Fruit fly (Drosophila melanogaster) whole organism, wandering third instar larva: ENCODE results near the gene shf.

Experiments used
- CG9705 ChIP-seq: fragments of 200-800 bp; sonication (Bioruptor generic); optimal IDR thresholded peaks from 2 replicates; lab custom pipeline; 2018; ENCODE audit warnings: missing biosample characterization, mild to moderate bottlenecking, missing genetic modification characterization
- Mio ChIP-seq: sonication (Bioruptor generic); optimal IDR thresholded peaks from 2 replicates; lab custom pipeline; 2016; ENCODE audit warnings: missing biosample characterization, missing genetic modification characterization
- br ChIP-seq: fragments of 200-800 bp; sonication (Bioruptor generic); optimal IDR thresholded peaks from 2 replicates; lab custom pipeline; 2016; ENCODE audit warnings: missing biosample characterization, missing genetic modification characterization
- ey ChIP-seq: fragments of 200-800 bp; sonication (Bioruptor generic); optimal IDR thresholded peaks from 2 replicates; lab custom pipeline; 2016; ENCODE audit warnings: missing biosample characterization, missing genetic modification characterization
- h ChIP-seq: fragments of 200-800 bp; sonication (Bioruptor generic); optimal IDR thresholded peaks from 3 replicates; lab custom pipeline; 2016; ENCODE audit warnings: missing biosample characterization, mild to moderate bottlenecking, missing genetic modification characterization
- jim ChIP-seq: fragments of 175-275, 200-325 bp; sonication (Bioruptor generic); optimal IDR thresholded peaks from 2 replicates; lab custom pipeline; 2016; ENCODE audit warnings: missing biosample characterization, mild to moderate bottlenecking, missing genetic modification characterization
- lola ChIP-seq: fragments of >200 bp; optimal IDR thresholded peaks from 2 replicates; lab custom pipeline; 2017; ENCODE audit warnings: missing biosample characterization, missing genetic modification characterization

- peak; percentile 56 for TF ChIP-seq br
- no peak for TF ChIP-seq jim (GFP tag; lab: Kevin White, UChicago)
- no peak for TF ChIP-seq lola (GFP tag; lab: Kevin White, UChicago)
- peak; percentile 78 for TF ChIP-seq ey
- peak; percentile 74 for TF ChIP-seq h (GFP tag; lab: Kevin White, UChicago)
- no peak for TF ChIP-seq Mio (GFP tag; lab: Kevin White, UChicago)
- TF ChIP-seq CG9705, result no peak
Measured at dm6 chrX:6794190-6794589, 14.7 kb upstream of the shf start.
